Fruit fly (Drosophila melanogaster): Measurements from ENCODE around the gene Bcs1.

- TF ChIP-seq usp (GFP tag; optimal IDR thresholded peaks at IDR 0.05) (no peak), psq (GFP tag; optimal IDR thresholded peaks at IDR 0.05) (no peak), sv (GFP tag; optimal IDR thresholded peaks at IDR 0.05) (no peak), dsf (GFP tag; optimal IDR thresholded peaks at IDR 0.05; ENCODE audit: borderline replicate concordance) (no peak), CrebA (GFP tag; optimal IDR thresholded peaks at IDR 0.05; ENCODE audit: borderline replicate concordance) (no peak), Hnf4 (GFP tag; optimal IDR thresholded peaks at IDR 0.05) (no peak), pan (optimal IDR thresholded peaks at IDR 0.05) (no peak), Myc (optimal IDR thresholded peaks at IDR 0.05) (no peak), OdsH (GFP tag; optimal IDR thresholded peaks at IDR 0.05) (no peak), br (GFP tag; optimal IDR thresholded peaks at IDR 0.05) (no peak)
These were observed 15.4 kb downstream of the Bcs1 start, which contains the start of gene mthl15 for dm6 chr2L:10237725-10238446.

Data from whole organism, wandering third instar larva.